Worm (Caenorhabditis elegans) whole organism, L1 larva: Measurements from ENCODE around the gene ZK1128.3.

Experiments used
- C04F5.9 ChIP-seq: sonication (generic microtip); optimal IDR thresholded peaks from 2 replicates; lab custom pipeline; 2016; ENCODE audit warnings: missing genetic modification characterization, missing compliant biosample characterization
- C34B4.2 ChIP-seq: sonication (generic microtip); optimal IDR thresholded peaks from 2 replicates; lab custom pipeline; 2017; ENCODE audit warnings: mild to moderate bottlenecking, missing genetic modification characterization, missing compliant biosample characterization
- alr-1 ChIP-seq: fragments of 200-800 bp; sonication (Bioruptor generic); optimal IDR thresholded peaks from 2 replicates; lab custom pipeline; 2018; ENCODE audit warnings: borderline replicate concordance, mild to moderate bottlenecking, missing genetic modification characterization, missing compliant biosample characterization
- ces-1 ChIP-seq: fragments of 150-350 bp; optimal IDR thresholded peaks from 2 replicates; lab custom pipeline; 2014; ENCODE audit warnings: missing biosample characterization, missing genetic modification reagents, missing genetic modification characterization
- efl-3 ChIP-seq: fragments of 200-800 bp; sonication (Bioruptor generic); optimal IDR thresholded peaks from 2 replicates; lab custom pipeline; 2018; ENCODE audit warnings: mild to moderate bottlenecking, missing genetic modification characterization, missing compliant biosample characterization
- egl-27 ChIP-seq, 2 experiments: fragments of 150-350 bp in 1 of 2; sonication (generic microtip); optimal IDR thresholded peaks; 3 replicates each; lab custom pipeline; 2017 to 2018; ENCODE audit warnings: missing biosample characterization in 2 of 2, missing genetic modification characterization in 2 of 2, missing genetic modification reagents in 2 of 2
- nhr-90 ChIP-seq: sonication (generic microtip); optimal IDR thresholded peaks from 2 replicates; lab custom pipeline; 2016; ENCODE audit warnings: mild to moderate bottlenecking, missing genetic modification characterization, missing compliant biosample characterization; ENCODE audit not compliant: poor library complexity
- sup-37 ChIP-seq: fragments of 200-800 bp; sonication (Bioruptor generic); optimal IDR thresholded peaks from 2 replicates; lab custom pipeline; 2018; ENCODE audit warnings: mild to moderate bottlenecking, missing genetic modification characterization, missing compliant biosample characterization
- unc-62 ChIP-seq: fragments of 150-350 bp; optimal IDR thresholded peaks from 2 replicates; lab custom pipeline; 2014; ENCODE audit warnings: missing biosample characterization, missing genetic modification reagents, missing genetic modification characterization
- zag-1 ChIP-seq: fragments of 150-350 bp; optimal IDR thresholded peaks from 2 replicates; lab custom pipeline; 2014; ENCODE audit warnings: missing biosample characterization, missing genetic modification characterization

- TF ChIP-seq egl-27 (tag; optimal IDR thresholded peaks at IDR 0.05; lab: Kevin White, UChicago) (no peak), sup-37 (GFP tag; lab: Kevin White, UChicago) (no peak), unc-62 (GFP tag; lab: Kevin White, UChicago) (no peak), zag-1 (tag; lab: Kevin White, UChicago) (no peak), C04F5.9 (tag; lab: Kevin White, UChicago) (no peak), nhr-90 (tag; lab: Kevin White, UChicago) (no peak), efl-3 (no peak), alr-1 (tag; lab: Kevin White, UChicago) (no peak), ces-1 (no peak), C34B4.2 (tag; lab: Kevin White, UChicago) (no peak)
These were observed 14.1 kb upstream of the ZK1128.3 start for ce11 chrIII:10132495-10133450.
